Worm (Caenorhabditis elegans): ENCODE measurements around the gene T17H7.7.

DNA sequence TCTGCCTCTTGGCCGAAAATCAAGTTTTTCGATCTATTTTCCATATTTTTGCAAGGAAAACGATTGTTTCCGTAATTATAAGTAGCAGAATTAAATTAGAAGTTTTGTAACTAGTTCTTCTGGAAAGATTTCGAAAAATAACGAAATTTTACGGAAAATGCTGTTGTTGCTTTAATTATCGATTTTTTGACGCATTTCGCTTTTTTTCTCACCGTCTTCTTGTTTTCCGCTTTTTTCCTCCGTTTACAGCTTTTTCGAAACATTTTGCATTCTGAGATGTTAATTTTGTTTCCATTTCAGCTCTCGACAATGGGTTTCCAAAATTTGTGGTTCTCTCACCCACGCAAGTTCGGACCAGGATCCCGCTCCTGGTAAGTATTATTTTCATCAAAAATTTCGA is 36.1 kb upstream of the T17H7.7 start, which contains the start of gene rps-29:
- no peak for TF ChIP-seq ama-1 (optimal IDR thresholded peaks at IDR 0.05)
- TF ChIP-seq hnd-1 (tag; optimal IDR thresholded peaks at IDR 0.05) = no peak
